Worm (Caenorhabditis elegans) whole organism, late embryonic: ENCODE results near the gene mboa-2.
"Not testable (repeated sequence)": the region's sequence is repeated elsewhere in the genome, so short reads cannot be mapped to it uniquely, and the experiment has no call there.

Experiments
- C08G9.2 ChIP-seq: sonication (generic microtip); optimal IDR thresholded peaks from 2 replicates; lab custom pipeline; 2016; ENCODE audit warnings: mild to moderate bottlenecking, missing genetic modification characterization, moderate library complexity, missing compliant biosample characterization
- C38D4.7 ChIP-seq: fragments of 200-800 bp; sonication (Bioruptor generic); optimal IDR thresholded peaks from 2 replicates; lab custom pipeline; 2018; ENCODE audit warnings: mild to moderate bottlenecking, missing genetic modification characterization, moderate library complexity, missing compliant biosample characterization
- Y22D7AL.16 ChIP-seq: sonication (generic microtip); optimal IDR thresholded peaks from 2 replicates; lab custom pipeline; 2016; ENCODE audit warnings: missing genetic modification characterization, missing compliant biosample characterization
- ceh-14 ChIP-seq: sonication (generic microtip); optimal IDR thresholded peaks from 2 replicates; lab custom pipeline; 2016; ENCODE audit warnings: missing genotype, missing genetic modification characterization, missing compliant biosample characterization
- ceh-19 ChIP-seq: fragments of 200-800 bp; sonication (Bioruptor generic); optimal IDR thresholded peaks from 2 replicates; lab custom pipeline; 2018; ENCODE audit warnings: mild to moderate bottlenecking, missing genetic modification characterization, missing compliant biosample characterization
- ceh-22 ChIP-seq: sonication (generic microtip); optimal IDR thresholded peaks from 2 replicates; lab custom pipeline; 2017; ENCODE audit warnings: missing biosample characterization, missing genetic modification characterization
- ceh-24 ChIP-seq: sonication (generic microtip); optimal IDR thresholded peaks from 2 replicates; lab custom pipeline; 2016; ENCODE audit warnings: mild to moderate bottlenecking, missing genetic modification characterization, missing compliant biosample characterization
- ceh-30 ChIP-seq: fragments of 150-350 bp; optimal IDR thresholded peaks from 2 replicates; lab custom pipeline; 2014; ENCODE audit warnings: missing biosample characterization, missing genetic modification characterization
- ceh-34 ChIP-seq: sonication (generic microtip); optimal IDR thresholded peaks from 2 replicates; lab custom pipeline; 2016; ENCODE audit warnings: mild to moderate bottlenecking, missing genetic modification characterization, missing compliant biosample characterization
- ceh-6 ChIP-seq: fragments of 200-800 bp; sonication (Bioruptor generic); optimal IDR thresholded peaks from 2 replicates; lab custom pipeline; 2018; ENCODE audit warnings: mild to moderate bottlenecking, missing genetic modification characterization, missing compliant biosample characterization
- ceh-9 ChIP-seq: sonication (generic microtip); optimal IDR thresholded peaks from 2 replicates; lab custom pipeline; 2016; ENCODE audit warnings: mild to moderate bottlenecking, missing genetic modification characterization, inconsistent platforms, missing compliant biosample characterization
- dmd-4 ChIP-seq: sonication (generic microtip); optimal IDR thresholded peaks from 2 replicates; lab custom pipeline; 2016; ENCODE audit warnings: borderline replicate concordance, missing genetic modification characterization, missing compliant biosample characterization
- elt-4 ChIP-seq: sonication (generic microtip); optimal IDR thresholded peaks from 2 replicates; lab custom pipeline; 2016; ENCODE audit warnings: missing genetic modification characterization, missing compliant biosample characterization
- ets-4 ChIP-seq: sonication (generic microtip); optimal IDR thresholded peaks from 2 replicates; lab custom pipeline; 2016; ENCODE audit warnings: missing genetic modification characterization, missing compliant biosample characterization
- fkh-6 ChIP-seq: sonication (generic microtip); optimal IDR thresholded peaks from 2 replicates; lab custom pipeline; 2016; ENCODE audit warnings: missing genetic modification characterization, missing compliant biosample characterization
- hlh-13 ChIP-seq: fragments of 200-800 bp; sonication (Bioruptor generic); optimal IDR thresholded peaks from 2 replicates; lab custom pipeline; 2018; ENCODE audit warnings: mild to moderate bottlenecking, missing genetic modification characterization, missing compliant biosample characterization
- hlh-8 ChIP-seq: sonication (generic microtip); optimal IDR thresholded peaks from 2 replicates; lab custom pipeline; 2016; ENCODE audit warnings: missing genotype, missing genetic modification characterization, missing compliant biosample characterization
- lin-11 ChIP-seq: fragments of 200-800 bp; sonication (Bioruptor generic); optimal IDR thresholded peaks from 2 replicates; lab custom pipeline; 2018; ENCODE audit warnings: mild to moderate bottlenecking, missing genetic modification characterization, missing compliant biosample characterization
- nfya-1 ChIP-seq: sonication (generic microtip); optimal IDR thresholded peaks from 2 replicates; lab custom pipeline; 2017; ENCODE audit warnings: missing genetic modification characterization, mild to moderate bottlenecking, missing compliant biosample characterization, antibody characterized with exemption, moderate library complexity
- nhr-11 ChIP-seq: fragments of 150-350 bp; optimal IDR thresholded peaks from 2 replicates; lab custom pipeline; 2014; ENCODE audit warnings: missing biosample characterization, missing genetic modification characterization
- npax-4 ChIP-seq: sonication (generic microtip); optimal IDR thresholded peaks from 2 replicates; lab custom pipeline; 2016; ENCODE audit warnings: missing genetic modification characterization, missing compliant biosample characterization
- pat-9 ChIP-seq: fragments of 200-800 bp; sonication (Bioruptor generic); optimal IDR thresholded peaks from 2 replicates; lab custom pipeline; 2018; ENCODE audit warnings: mild to moderate bottlenecking, missing genetic modification characterization, moderate library complexity, missing compliant biosample characterization
- pha-2 ChIP-seq: sonication (generic microtip); optimal IDR thresholded peaks from 2 replicates; lab custom pipeline; 2017; ENCODE audit warnings: mild to moderate bottlenecking, missing genetic modification characterization, missing compliant biosample characterization
- pha-4 ChIP-seq: fragments of 150-350 bp; optimal IDR thresholded peaks from 2 replicates; lab custom pipeline; 2018; ENCODE audit warnings: missing biosample characterization, missing genetic modification reagents, missing genetic modification characterization
- pqm-1 ChIP-seq: sonication (generic microtip); optimal IDR thresholded peaks from 2 replicates; lab custom pipeline; 2016; ENCODE audit warnings: missing genetic modification characterization, missing compliant biosample characterization
- pros-1 ChIP-seq: fragments of 150-350 bp; optimal IDR thresholded peaks from 2 replicates; lab custom pipeline; 2014; ENCODE audit warnings: missing biosample characterization, missing genetic modification reagents, missing genetic modification characterization
- ref-2 ChIP-seq: sonication (generic microtip); optimal IDR thresholded peaks from 2 replicates; lab custom pipeline; 2016; ENCODE audit warnings: missing genetic modification characterization, missing compliant biosample characterization
- sdc-2 ChIP-seq: sonication (generic microtip); optimal IDR thresholded peaks from 2 replicates; lab custom pipeline; 2016; ENCODE audit warnings: missing genotype, missing genetic modification characterization, missing compliant biosample characterization
- sox-2 ChIP-seq: fragments of 200-800 bp; sonication (Bioruptor generic); IDR thresholded peaks from 2 replicates; pipeline ENCODE4 v1.3.6; 2022; ENCODE audit warnings: missing genetic modification reagents, missing genetic modification characterization, missing compliant biosample characterization
- syd-9 ChIP-seq: sonication (generic microtip); optimal IDR thresholded peaks from 2 replicates; lab custom pipeline; 2016; ENCODE audit warnings: mild to moderate bottlenecking, missing genetic modification characterization, moderate library complexity, missing compliant biosample characterization
- tbx-2 ChIP-seq: sonication (generic microtip); optimal IDR thresholded peaks from 2 replicates; lab custom pipeline; 2016; ENCODE audit warnings: missing genetic modification characterization, missing compliant biosample characterization
- unc-3 ChIP-seq, 2 experiments: fragments of 200-800 bp in 1 of 2; sonication (Bioruptor generic) in 1 of 2; sonication (generic microtip) in 1 of 2; conservative IDR thresholded peaks in 1 of 2; optimal IDR thresholded peaks in 1 of 2; 2 replicates each; pipeline versions ENCODE4 v1.3.6 to Lab custom; 2016 to 2022; ENCODE audit warnings: missing compliant biosample characterization in 2 of 2, missing genetic modification characterization in 2 of 2, missing genetic modification reagents in 1 of 2
- unc-42 ChIP-seq: sonication (generic microtip); optimal IDR thresholded peaks from 2 replicates; lab custom pipeline; 2016; ENCODE audit warnings: missing genotype, missing genetic modification characterization, missing compliant biosample characterization
- unc-55 ChIP-seq: sonication (generic microtip); optimal IDR thresholded peaks from 2 replicates; lab custom pipeline; 2017; ENCODE audit warnings: missing biosample characterization, missing genetic modification reagents, missing genetic modification characterization
- ztf-16 ChIP-seq: sonication (generic microtip); optimal IDR thresholded peaks from 2 replicates; lab custom pipeline; 2017; ENCODE audit warnings: missing genetic modification characterization, missing compliant biosample characterization

Gene mboa-2

ce11 chrV:11113041-11113574 is 9.2 kb downstream of the mboa-2 start, which contains the start of gene erfa-3 (continued):
- TF ChIP-seq unc-42 (tag; lab: Kevin White, UChicago) (no peak), tbx-2 (peak; percentile 88), npax-4 (peak; percentile 45), nfya-1 (peak; percentile 73), sox-2 (GFP tag; lab: Robert Waterston, UW) (peak; percentile 45; the same call in 1 of the 2 replicates), pha-4 (tag; lab: Kevin White, UChicago) (no peak), hlh-13 (GFP tag; lab: Kevin White, UChicago) (peak; percentile 18), nhr-11 (tag; lab: Kevin White, UChicago) (no peak), fkh-6 (tag; lab: Kevin White, UChicago) (peak; percentile 73), ztf-16 (peak; percentile 63), syd-9 (tag; lab: Kevin White, UChicago) (peak; percentile 73), Y22D7AL.16 (tag; lab: Kevin White, UChicago) (peak; percentile 52), ceh-30 (tag; lab: Kevin White, UChicago) (no peak), ref-2 (tag; lab: Kevin White, UChicago) (peak; percentile 84), hlh-8 (peak; percentile 68), ceh-6 (GFP tag; lab: Kevin White, UChicago) (peak; percentile 64), elt-4 (tag; lab: Kevin White, UChicago) (no peak)

- TF ChIP-seq sox-2 (GFP tag; lab: Robert Waterston, UW); sdc-2 (tag; lab: Kevin White, UChicago); dmd-4 (tag; lab: Kevin White, UChicago): not testable (repeated sequence)
Observed at ce11 chrV:11109647-11110046, 12.6 kb downstream of the mboa-2 start, which contains the start of gene Y42A5A.5. Y42A5A.5 (minus strand) TSS chrV:11109747.

- TF ChIP-seq ceh-14 (tag; lab: Kevin White, UChicago): no peak
- no peak for TF ChIP-seq pqm-1 (tag; lab: Kevin White, UChicago)
- no peak for TF ChIP-seq tbx-2
- TF ChIP-seq ceh-34: no peak
- no peak for TF ChIP-seq ceh-22 (tag; lab: Kevin White, UChicago)
- TF ChIP-seq nhr-11 (tag; lab: Kevin White, UChicago): no peak
Observed at ce11 chrV:11104408-11104807, 17.9 kb downstream of the mboa-2 start.

- TF ChIP-seq ceh-19 (GFP tag; lab: Kevin White, UChicago): no peak
- TF ChIP-seq pat-9 (tag; lab: Kevin White, UChicago): no peak
- TF ChIP-seq unc-3 (GFP tag; conservative IDR thresholded peaks at IDR 0.05; lab: Robert Waterston, UW): no peak
- TF ChIP-seq unc-3 (tag; optimal IDR thresholded peaks at IDR 0.05; lab: Kevin White, UChicago): no peak
- no peak for TF ChIP-seq pha-2
- TF ChIP-seq fkh-6 (tag; lab: Kevin White, UChicago): no peak
- no peak for TF ChIP-seq ceh-9 (tag; lab: Kevin White, UChicago)
- TF ChIP-seq ets-4 (tag; lab: Kevin White, UChicago): no peak
- no peak for TF ChIP-seq C08G9.2
- no peak for TF ChIP-seq C38D4.7 (GFP tag; lab: Kevin White, UChicago)
- TF ChIP-seq sox-2 (GFP tag; lab: Robert Waterston, UW): no peak
- no peak for TF ChIP-seq ztf-16
- TF ChIP-seq ceh-24 (tag; lab: Kevin White, UChicago): no peak
- no peak for TF ChIP-seq elt-4 (tag; lab: Kevin White, UChicago)
- no peak for TF ChIP-seq pros-1 (tag; lab: Kevin White, UChicago)
- no peak for TF ChIP-seq pha-4 (tag; lab: Kevin White, UChicago)
- no peak for TF ChIP-seq syd-9 (tag; lab: Kevin White, UChicago)
- no peak for TF ChIP-seq lin-11
- no peak for TF ChIP-seq unc-55
- TF ChIP-seq, all 69 proteins: peak for 0
Observed at ce11 chrV:11098599-11098998, 23.7 kb downstream of the mboa-2 start, which contains the start of gene cdkl-1. cdkl-1 (plus strand) TSS chrV:11098899.
